Worm (Caenorhabditis elegans) whole organism, L4 larva: Measurements from ENCODE around the gene T19B10.12.

ENCODE experiments used
- D1046.2 ChIP-seq: fragments of 200-800 bp; sonication (Bioruptor generic); IDR thresholded peaks from 2 replicates; pipeline ENCODE4 v1.3.6; 2022; ENCODE audit warnings: missing genetic modification characterization, missing compliant biosample characterization
- aly-2 ChIP-seq: sonication (generic microtip); optimal IDR thresholded peaks from 2 replicates; lab custom pipeline; 2018; ENCODE audit warnings: missing biosample characterization, missing genetic modification characterization
- jun-1 ChIP-seq: fragments of 150-350 bp; optimal IDR thresholded peaks from 2 replicates; lab custom pipeline; 2014; ENCODE audit warnings: missing biosample characterization, missing genetic modification reagents, missing genetic modification characterization
- lin-29 ChIP-seq: fragments of 200-800 bp; sonication (Bioruptor generic); IDR thresholded peaks from 2 replicates; pipeline ENCODE4 v1.3.6; 2022; ENCODE audit warnings: missing genetic modification reagents, missing genetic modification characterization, missing compliant biosample characterization

DNA sequence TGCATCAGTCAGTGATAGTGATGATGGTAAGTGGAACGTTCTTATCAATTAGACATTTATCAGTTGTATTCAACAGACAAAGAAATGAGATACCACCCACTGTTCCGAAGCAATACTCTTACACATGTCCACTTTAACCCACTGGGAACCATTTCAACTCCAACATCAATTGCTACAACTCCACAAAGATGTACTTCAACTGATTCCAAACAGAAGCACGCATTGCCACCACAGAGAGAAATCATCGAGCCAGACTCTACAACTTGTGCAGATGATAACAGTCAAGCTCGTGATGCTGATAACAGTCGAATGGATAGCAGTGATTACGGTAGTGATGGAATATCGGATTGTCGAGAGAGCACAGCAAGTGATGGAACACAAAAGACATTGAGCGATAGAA, 15.0 kb upstream of the T19B10.12 start:
- TF ChIP-seq D1046.2 (GFP tag; lab: Robert Waterston, UW) (no peak), jun-1 (tag; lab: Kevin White, UChicago) (no peak), lin-29 (GFP tag; lab: Robert Waterston, UW) (no peak), aly-2 (tag; lab: Kevin White, UChicago) (no peak)
